Fruit fly (Drosophila melanogaster) whole organism, prepupa: ENCODE results near the gene YL-1.

Experiments
- CG8632 ChIP-seq: fragments of 200-800 bp; sonication (Bioruptor generic); optimal IDR thresholded peaks from 3 replicates; lab custom pipeline; 2016; ENCODE audit warnings: missing biosample characterization, missing genetic modification characterization
- Hr38 ChIP-seq: sonication (Bioruptor generic); optimal IDR thresholded peaks from 2 replicates; lab custom pipeline; 2016; ENCODE audit warnings: missing biosample characterization, missing genetic modification characterization

DNA sequence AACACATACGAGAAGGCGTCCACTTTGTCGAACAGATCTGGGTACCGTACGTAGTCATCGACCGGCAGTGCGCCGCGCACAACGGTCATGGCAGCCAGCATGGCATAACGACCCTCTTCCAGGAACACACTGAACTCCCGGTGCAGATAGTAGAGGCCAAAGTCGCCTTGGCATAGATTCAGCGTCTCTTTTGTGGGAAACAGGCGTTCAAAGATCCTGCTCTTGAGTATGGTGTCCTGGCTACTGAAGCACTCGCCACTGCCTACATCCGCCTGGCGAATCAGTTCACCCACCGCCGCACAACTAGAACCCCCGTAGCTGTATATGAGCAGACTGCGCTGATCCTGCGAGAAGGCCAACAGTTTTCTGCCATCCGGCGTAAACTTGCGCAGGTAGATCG, 4.4 kb downstream of the YL-1 start:
- TF ChIP-seq CG8632 (GFP tag; lab: Kevin White, UChicago), result no peak
- TF ChIP-seq Hr38 (GFP tag; lab: Kevin White, UChicago), result no peak
